Worm (Caenorhabditis elegans): Measurements from ENCODE around the gene dyf-13.

- TF ChIP-seq jun-1 (tag; optimal IDR thresholded peaks at IDR 0.05) (no peak), lin-35 (GFP tag; optimal IDR thresholded peaks at IDR 0.05) (no peak), nhr-77 (tag; optimal IDR thresholded peaks at IDR 0.05) (no peak), zag-1 (tag; optimal IDR thresholded peaks at IDR 0.05) (no peak), tbx-2 (tag; optimal IDR thresholded peaks at IDR 0.05) (no peak), ztf-11 (tag; optimal IDR thresholded peaks at IDR 0.05) (no peak), lin-13 (GFP tag; optimal IDR thresholded peaks at IDR 0.05) (no peak), dpl-1 (GFP tag; optimal IDR thresholded peaks at IDR 0.05) (no peak), mab-9 (GFP tag; IDR thresholded peaks at IDR 0.05) (no peak), vab-15 (tag; optimal IDR thresholded peaks at IDR 0.05) (no peak), unc-130 (tag; optimal IDR thresholded peaks at IDR 0.05) (no peak), nhr-84 (tag; optimal IDR thresholded peaks at IDR 0.05) (no peak), lir-3 (tag; optimal IDR thresholded peaks at IDR 0.05; ENCODE audit: poor library complexity) (no peak)
These were observed 26.8 kb downstream of the dyf-13 start, which contains the start of gene npr-31 for ce11 chrII:7144307-7144706.

All from whole organism, L1 larva.